Fruit fly (Drosophila melanogaster): ENCODE results near the gene Nak.

Nak gene

DNA sequence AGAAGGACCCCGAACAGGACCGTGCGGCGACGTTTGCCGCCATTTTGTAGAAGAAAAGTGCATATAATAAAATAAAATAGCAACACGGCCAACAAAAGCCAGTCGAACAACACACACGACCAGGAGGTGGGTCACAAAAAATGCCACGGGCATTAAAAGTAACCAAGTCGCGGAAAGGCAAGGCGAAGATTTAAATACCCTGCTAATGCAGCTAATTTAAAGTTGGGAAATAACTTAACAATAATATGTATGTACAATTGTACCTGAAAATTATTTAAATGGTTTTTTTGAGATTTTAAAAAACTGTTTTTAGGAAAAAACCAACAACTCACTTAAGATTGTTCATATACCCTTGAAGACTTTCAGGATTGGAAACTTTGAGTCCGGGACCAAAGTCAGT, 38.9 kb downstream of the Nak start:
- TF ChIP-seq fd96Ca (GFP tag; IDR thresholded peaks at IDR 0.05) (no peak), Pif1B (GFP tag; optimal IDR thresholded peaks at IDR 0.05) (no peak), EcR (GFP tag; optimal IDR thresholded peaks at IDR 0.05) (no peak), CG32121 (GFP tag; IDR thresholded peaks at IDR 0.05) (no peak), CG9948 (tag; optimal IDR thresholded peaks at IDR 0.05) (no peak), CG8159 (tag; optimal IDR thresholded peaks at IDR 0.05) (no peak), gl (tag; optimal IDR thresholded peaks at IDR 0.05) (no peak), Ets98B (GFP tag; IDR thresholded peaks at IDR 0.05) (no peak), CG15710 (tag; optimal IDR thresholded peaks at IDR 0.05) (no peak), Snoo (tag; optimal IDR thresholded peaks at IDR 0.05) (no peak), CG34367 (tag; optimal IDR thresholded peaks at IDR 0.05) (no peak)

DNA sequence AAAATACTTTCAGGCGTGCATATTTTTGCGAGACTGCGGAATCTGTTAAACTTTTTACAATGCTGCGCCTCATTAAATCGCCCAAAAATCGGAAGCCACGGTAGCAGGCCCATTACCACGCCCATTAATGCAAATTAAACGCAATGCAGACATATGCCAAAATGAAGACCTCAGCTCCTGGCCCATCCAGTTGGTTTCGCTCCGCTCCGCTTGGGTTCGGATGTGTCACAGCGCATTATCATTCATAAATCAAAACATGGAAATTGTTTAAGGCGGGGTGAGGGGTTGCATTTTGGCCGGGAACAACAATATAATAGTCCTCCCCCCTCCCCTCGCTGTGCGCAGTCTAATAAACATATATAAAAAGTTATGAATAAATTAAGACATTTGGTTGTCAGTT, 40.7 kb downstream of the Nak start:
- TF ChIP-seq Pif1A (GFP tag; optimal IDR thresholded peaks at IDR 0.05) (no peak), Ets98B (GFP tag; IDR thresholded peaks at IDR 0.05) (no peak), CG12605 (GFP tag; IDR thresholded peaks at IDR 0.05) (no peak), Snoo (tag; optimal IDR thresholded peaks at IDR 0.05) (no peak), CG8301 (tag; optimal IDR thresholded peaks at IDR 0.05) (no peak), CG8159 (tag; optimal IDR thresholded peaks at IDR 0.05) (no peak), CG17806 (tag; optimal IDR thresholded peaks at IDR 0.05) (no peak), CG13204 (GFP tag; optimal IDR thresholded peaks at IDR 0.05) (no peak), EcR (GFP tag; optimal IDR thresholded peaks at IDR 0.05) (no peak), Pif1B (GFP tag; optimal IDR thresholded peaks at IDR 0.05) (no peak), rn (GFP tag; IDR thresholded peaks at IDR 0.05) (no peak), CG14655 (GFP tag; optimal IDR thresholded peaks at IDR 0.05) (no peak)

DNA sequence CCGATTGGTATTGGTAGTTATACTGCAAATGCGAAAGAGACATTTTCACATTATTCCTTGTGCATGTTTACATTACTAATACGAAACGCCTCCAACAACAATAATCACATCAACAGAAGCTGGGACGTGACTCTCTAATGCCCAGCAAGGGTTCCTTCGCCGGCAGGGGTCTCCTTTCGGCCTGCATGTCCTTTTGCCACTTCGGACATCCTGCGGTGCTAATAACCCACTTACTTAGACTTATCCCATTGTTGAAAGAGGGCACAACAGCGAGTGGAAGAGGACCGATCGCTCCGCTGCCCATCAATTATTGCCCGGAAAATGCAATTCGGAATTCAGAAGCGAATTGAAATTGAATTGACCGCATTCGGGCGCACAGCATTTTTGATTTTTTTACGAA, 42.6 kb downstream of the Nak start:
- no peak for TF ChIP-seq CG4496 (GFP tag; IDR thresholded peaks at IDR 0.05)
- TF ChIP-seq Snoo (tag; optimal IDR thresholded peaks at IDR 0.05) = no peak
- no peak for TF ChIP-seq CG9948 (tag; optimal IDR thresholded peaks at IDR 0.05)
- TF ChIP-seq CG17806 (tag; optimal IDR thresholded peaks at IDR 0.05) = no peak
- no peak for TF ChIP-seq CG8159 (tag; optimal IDR thresholded peaks at IDR 0.05)
- no peak for TF ChIP-seq Pif1A (GFP tag; optimal IDR thresholded peaks at IDR 0.05)

DNA sequence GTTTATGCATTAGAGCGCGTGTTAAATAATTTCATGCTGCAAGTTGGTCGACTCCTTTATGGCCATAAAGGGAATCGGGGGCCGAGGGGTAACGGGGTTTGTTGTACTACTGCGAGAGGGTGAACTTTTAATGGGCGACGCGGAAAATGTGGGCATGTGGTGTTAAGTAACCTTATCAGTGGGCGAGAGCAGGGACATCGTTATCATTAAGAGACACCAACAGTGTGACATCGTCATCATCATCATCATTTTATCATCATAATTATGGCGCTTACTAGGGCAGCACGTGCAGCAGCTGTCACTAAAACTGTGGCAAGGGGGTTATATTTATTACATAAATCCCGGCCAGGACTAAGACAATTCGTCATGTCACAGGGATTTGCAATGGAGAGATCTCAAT, 43.2 kb downstream of the Nak start:
- no peak for TF ChIP-seq fd96Ca (GFP tag; IDR thresholded peaks at IDR 0.05)
- no peak for TF ChIP-seq EcR (GFP tag; optimal IDR thresholded peaks at IDR 0.05)

DNA sequence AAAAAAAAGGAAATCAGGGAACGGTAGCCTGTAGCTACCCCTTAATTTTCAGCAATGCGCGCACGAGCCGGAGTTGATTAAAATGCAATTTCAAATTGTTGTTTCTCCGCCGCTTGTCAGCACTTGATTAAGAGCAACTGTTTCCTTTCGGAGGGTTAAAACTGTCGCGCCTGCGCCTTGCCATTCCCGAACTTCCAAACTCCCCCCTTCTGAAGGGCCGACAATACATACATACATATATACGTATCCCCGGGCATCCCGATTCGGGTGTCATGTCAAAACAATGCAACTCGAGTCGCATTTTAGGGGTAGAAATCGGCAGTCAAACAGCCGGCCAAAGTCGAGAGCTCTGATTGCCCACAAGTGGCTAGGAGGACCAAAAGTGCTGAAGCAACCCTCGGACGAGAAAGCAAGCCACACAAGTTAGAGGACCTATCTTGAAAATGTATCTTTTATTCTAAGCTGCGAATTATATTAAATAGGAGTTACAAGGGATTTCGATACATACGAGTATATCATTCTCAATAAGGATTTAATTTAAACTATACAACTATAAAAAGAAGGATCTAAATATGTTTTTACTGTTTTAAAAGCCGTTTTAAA, 43.8 kb downstream of the Nak start:
- no peak for TF ChIP-seq CG34367 (tag; optimal IDR thresholded peaks at IDR 0.05)
- no peak for TF ChIP-seq CG8159 (tag; optimal IDR thresholded peaks at IDR 0.05)
- TF ChIP-seq CG32121 (GFP tag; IDR thresholded peaks at IDR 0.05) = no peak

DNA sequence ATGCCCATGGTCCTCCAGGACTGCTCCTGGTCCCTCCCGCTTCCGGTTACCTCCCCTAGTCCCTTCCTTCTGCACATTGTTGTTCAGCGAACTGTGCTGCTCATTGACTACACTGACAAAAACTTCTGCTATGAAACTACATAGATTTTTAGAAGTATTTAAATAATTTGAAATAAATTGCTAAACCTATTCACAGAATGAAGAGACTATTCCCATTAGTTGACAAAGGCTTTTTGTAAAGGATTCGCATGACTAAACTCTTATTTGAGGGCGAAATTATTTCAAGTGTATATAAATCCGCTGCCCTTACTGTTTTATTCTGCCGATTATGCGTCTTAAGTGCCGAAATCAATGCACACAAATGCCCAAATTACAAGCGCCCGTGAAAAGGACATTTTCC, 47.3 kb downstream of the Nak start:
- TF ChIP-seq CG13204 (GFP tag; optimal IDR thresholded peaks at IDR 0.05) (no peak), CG8159 (tag; optimal IDR thresholded peaks at IDR 0.05) (peak; percentile 32)

DNA sequence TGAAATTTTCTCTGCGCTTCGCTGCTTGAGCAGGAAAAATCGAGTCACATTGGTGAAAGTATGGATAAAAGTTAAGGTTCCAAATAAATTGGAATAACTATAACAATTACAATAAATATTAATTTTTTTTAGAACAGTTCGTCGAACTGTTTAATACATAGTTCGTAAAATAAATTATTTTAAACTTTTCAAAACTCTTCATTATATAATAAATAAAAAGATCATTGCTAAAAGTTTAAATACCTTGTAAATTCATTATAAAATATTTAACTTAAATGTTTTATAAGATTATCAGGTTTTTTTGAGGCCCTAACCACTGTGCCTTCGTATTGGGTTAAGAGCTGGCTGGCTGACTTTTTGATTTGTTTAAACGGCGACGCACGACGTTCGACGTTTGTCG, 49.1 kb downstream of the Nak start:
- peak; percentile 36 for TF ChIP-seq CG14655 (GFP tag; optimal IDR thresholded peaks at IDR 0.05)
- TF ChIP-seq CG8301 (tag; optimal IDR thresholded peaks at IDR 0.05) = no peak

DNA sequence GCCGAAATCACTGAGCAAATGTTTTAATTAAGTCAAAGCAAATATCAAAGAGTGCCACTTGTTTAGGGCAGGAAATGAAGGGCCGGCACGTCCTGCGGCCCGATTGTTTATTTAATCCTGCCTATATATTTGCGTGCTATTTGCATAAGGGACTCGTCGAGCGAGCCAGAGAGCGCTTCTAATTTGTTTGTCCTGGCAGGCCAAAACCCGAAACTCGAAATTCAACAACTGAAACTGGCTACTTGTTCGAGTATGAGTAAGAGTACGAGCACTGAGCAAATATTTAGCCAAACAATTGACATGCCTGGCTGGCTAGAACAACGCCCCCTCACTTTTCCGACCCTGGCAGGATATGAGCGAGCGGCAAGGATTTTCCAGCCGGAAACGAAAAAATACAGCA, 51.0 kb downstream of the Nak start:
- TF ChIP-seq fd96Ca (GFP tag; IDR thresholded peaks at IDR 0.05) (no peak), Pif1B (GFP tag; optimal IDR thresholded peaks at IDR 0.05) (no peak), CG14655 (GFP tag; optimal IDR thresholded peaks at IDR 0.05) (no peak), CG12605 (GFP tag; IDR thresholded peaks at IDR 0.05) (no peak), CG34367 (tag; optimal IDR thresholded peaks at IDR 0.05) (no peak), CG10348 (GFP tag; IDR thresholded peaks at IDR 0.05) (no peak), CG8301 (tag; optimal IDR thresholded peaks at IDR 0.05) (no peak), rn (GFP tag; IDR thresholded peaks at IDR 0.05) (no peak), CG32121 (GFP tag; IDR thresholded peaks at IDR 0.05) (no peak), Ets98B (GFP tag; IDR thresholded peaks at IDR 0.05) (no peak), D1 (tag; optimal IDR thresholded peaks at IDR 0.05) (no peak), EcR (GFP tag; optimal IDR thresholded peaks at IDR 0.05) (no peak), gl (tag; optimal IDR thresholded peaks at IDR 0.05) (no peak), CG15710 (tag; optimal IDR thresholded peaks at IDR 0.05) (no peak), CG9948 (tag; optimal IDR thresholded peaks at IDR 0.05) (no peak), CG8159 (tag; optimal IDR thresholded peaks at IDR 0.05) (no peak), Pif1A (GFP tag; optimal IDR thresholded peaks at IDR 0.05) (no peak), Snoo (tag; optimal IDR thresholded peaks at IDR 0.05) (no peak), CG17806 (tag; optimal IDR thresholded peaks at IDR 0.05) (no peak)
